Fruit fly (Drosophila melanogaster) whole organism, pupa: ENCODE results near the gene VhaM9.7-c.

Experiments
- CG10348 ChIP-seq: fragments of 200-800 bp; sonication (Bioruptor generic); IDR thresholded peaks from 2 replicates; pipeline ENCODE4 v1.3.6; 2022; ENCODE audit warnings: missing biosample characterization, missing genetic modification characterization
- CG12605 ChIP-seq: fragments of 200-800 bp; sonication (Bioruptor generic); IDR thresholded peaks from 2 replicates; pipeline ENCODE4 v1.3.6; 2022; ENCODE audit warnings: missing biosample characterization, missing genetic modification characterization
- CG13204 ChIP-seq: fragments of 200-800 bp; sonication (Bioruptor generic); optimal IDR thresholded peaks from 2 replicates; lab custom pipeline; 2018; ENCODE audit warnings: missing biosample characterization, mild to moderate bottlenecking, missing genetic modification characterization, moderate library complexity
- CG14655 ChIP-seq: fragments of 200-800 bp; sonication (Bioruptor generic); optimal IDR thresholded peaks from 3 replicates; lab custom pipeline; 2017; ENCODE audit warnings: mild to moderate bottlenecking, missing biosample characterization, missing genetic modification reagents, missing genetic modification characterization
- CG15710 ChIP-seq: fragments of 200-800 bp; sonication (Bioruptor generic); optimal IDR thresholded peaks from 2 replicates; lab custom pipeline; 2018; ENCODE audit warnings: missing biosample characterization, mild to moderate bottlenecking, missing genetic modification characterization, moderate library complexity
- CG17806 ChIP-seq: fragments of 200-800 bp; sonication (Bioruptor generic); optimal IDR thresholded peaks from 2 replicates; lab custom pipeline; 2018; ENCODE audit warnings: missing biosample characterization, mild to moderate bottlenecking, missing genetic modification characterization, moderate library complexity
- CG32121 ChIP-seq: fragments of 200-800 bp; sonication (Bioruptor generic); IDR thresholded peaks from 2 replicates; pipeline ENCODE4 v1.3.6; 2022; ENCODE audit warnings: missing biosample characterization, missing genetic modification characterization
- CG34367 ChIP-seq: fragments of 200-800 bp; sonication (Bioruptor generic); optimal IDR thresholded peaks from 2 replicates; lab custom pipeline; 2018; ENCODE audit warnings: missing biosample characterization, mild to moderate bottlenecking, missing genetic modification characterization
- CG4496 ChIP-seq: fragments of 200-800 bp; sonication (Bioruptor generic); IDR thresholded peaks from 3 replicates; pipeline ENCODE4 v1.3.6; 2022; ENCODE audit warnings: missing biosample characterization, missing genetic modification characterization
- CG8159 ChIP-seq: fragments of 200-800 bp; sonication (Bioruptor generic); optimal IDR thresholded peaks from 3 replicates; lab custom pipeline; 2018; ENCODE audit warnings: missing biosample characterization, mild to moderate bottlenecking, missing genetic modification characterization, moderate library complexity
- CG8301 ChIP-seq: fragments of 200-800 bp; sonication (Bioruptor generic); optimal IDR thresholded peaks from 2 replicates; lab custom pipeline; 2018; ENCODE audit warnings: missing biosample characterization, mild to moderate bottlenecking, missing genetic modification characterization
- CG9948 ChIP-seq: fragments of 200-800 bp; sonication (Bioruptor generic); optimal IDR thresholded peaks from 2 replicates; lab custom pipeline; 2018; ENCODE audit warnings: missing biosample characterization, mild to moderate bottlenecking, missing genetic modification characterization, moderate library complexity
- D1 ChIP-seq: fragments of 200-800 bp; sonication (Bioruptor generic); optimal IDR thresholded peaks from 2 replicates; lab custom pipeline; 2018; ENCODE audit warnings: missing biosample characterization, mild to moderate bottlenecking, missing genetic modification characterization, moderate library complexity
- EcR ChIP-seq: fragments of 200-800 bp; sonication (Bioruptor generic); optimal IDR thresholded peaks from 3 replicates; lab custom pipeline; 2019; ENCODE audit warnings: missing biosample characterization, missing genetic modification characterization, mild to moderate bottlenecking, moderate library complexity, missing genetic modification reagents
- Ets98B ChIP-seq: fragments of 200-800 bp; sonication (Bioruptor generic); IDR thresholded peaks from 2 replicates; pipeline ENCODE4 v1.3.6; 2022; ENCODE audit warnings: missing biosample characterization, missing genetic modification characterization
- Pif1A ChIP-seq: fragments of 200-800 bp; sonication (Bioruptor generic); optimal IDR thresholded peaks from 3 replicates; lab custom pipeline; 2016; ENCODE audit warnings: missing biosample characterization, missing genetic modification characterization
- Pif1B ChIP-seq: fragments of 200-800 bp; sonication (Bioruptor generic); optimal IDR thresholded peaks from 3 replicates; lab custom pipeline; 2016; ENCODE audit warnings: missing biosample characterization, missing genetic modification characterization
- Snoo ChIP-seq: fragments of 200-800 bp; sonication (Bioruptor generic); optimal IDR thresholded peaks from 3 replicates; lab custom pipeline; 2017; ENCODE audit warnings: missing biosample characterization, mild to moderate bottlenecking, missing genetic modification characterization, inconsistent platforms
- fd96Ca ChIP-seq: fragments of 200-800 bp; sonication (Bioruptor generic); IDR thresholded peaks from 3 replicates; pipeline ENCODE4 v1.3.6; 2022; ENCODE audit warnings: missing biosample characterization, missing genetic modification characterization
- gl ChIP-seq: fragments of 200-800 bp; sonication (Bioruptor generic); optimal IDR thresholded peaks from 2 replicates; lab custom pipeline; 2018; ENCODE audit warnings: missing biosample characterization, mild to moderate bottlenecking, missing genetic modification characterization
- rn ChIP-seq: fragments of 200-800 bp; sonication (Bioruptor generic); IDR thresholded peaks from 2 replicates; pipeline ENCODE4 v1.3.6; 2022; ENCODE audit warnings: missing biosample characterization, missing genetic modification characterization

VhaM9.7-c gene

dm6 chr3L:4186659-4187058 is at the start of gene VhaM9.7-c:
Gene VhaM9.7-c (minus strand): TSS chr3L:4186865.
- TF ChIP-seq D1 (tag; lab: Kevin White, UChicago) (peak; percentile 6), gl (no peak), CG10348 (GFP tag; lab: Robert Waterston, UW) (no peak), CG8301 (tag; lab: Kevin White, UChicago) (no peak), CG32121 (GFP tag; lab: Robert Waterston, UW) (no peak), fd96Ca (no peak), CG12605 (GFP tag; lab: Robert Waterston, UW) (no peak), rn (GFP tag; lab: Robert Waterston, UW) (0 out of 2 replicates have a peak, but pooled peaks have one; percentile 11), Pif1A (GFP tag; lab: Kevin White, UChicago) (no peak), CG34367 (no peak), CG15710 (peak; percentile 4), CG4496 (GFP tag; lab: Robert Waterston, UW) (no peak), CG8159 (tag; lab: Kevin White, UChicago) (peak; percentile 18), Snoo (tag; lab: Kevin White, UChicago) (no peak), CG14655 (GFP tag; lab: Kevin White, UChicago) (no peak), CG17806 (no peak), Pif1B (GFP tag; lab: Kevin White, UChicago) (no peak), Ets98B (no peak), CG9948 (tag; lab: Kevin White, UChicago) (no peak), EcR (GFP tag; lab: Kevin White, UChicago) (no peak), CG13204 (no peak)

DNA sequence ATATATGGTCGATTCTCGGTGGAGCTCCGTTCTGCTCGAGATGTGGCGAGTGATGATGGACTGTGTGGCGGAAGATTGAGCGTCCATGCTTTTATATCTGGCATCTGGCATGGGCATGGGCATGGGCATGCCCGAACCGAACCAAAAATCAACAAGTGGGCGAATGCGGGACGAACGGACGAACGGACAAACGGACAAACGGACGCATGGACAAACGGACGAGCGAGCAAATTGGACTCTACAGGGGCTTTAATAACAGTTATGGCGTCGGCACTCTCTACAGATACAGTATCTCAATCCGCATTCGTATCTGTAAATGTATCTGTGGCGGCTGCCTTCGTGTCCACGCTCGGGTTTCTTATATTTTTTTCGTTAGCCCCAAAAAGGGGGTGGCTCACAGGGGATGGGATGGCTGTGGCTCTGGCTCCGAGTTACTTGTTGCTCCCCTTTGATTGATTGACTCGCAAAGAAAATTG is 49.5 kb upstream of the VhaM9.7-c start, which contains the start of gene ImpL2:
Gene ImpL2 (minus strand): TSS at position 51 of the 476 bp plus-strand sequence.
- TF ChIP-seq Pif1B (GFP tag; lab: Kevin White, UChicago) (no peak), Ets98B (no peak), CG17806 (no peak), CG32121 (GFP tag; lab: Robert Waterston, UW) (no peak), fd96Ca (no peak), CG8301 (tag; lab: Kevin White, UChicago) (no peak), rn (GFP tag; lab: Robert Waterston, UW) (no peak), Pif1A (GFP tag; lab: Kevin White, UChicago) (no peak), CG9948 (tag; lab: Kevin White, UChicago) (no peak), EcR (GFP tag; lab: Kevin White, UChicago) (no peak), CG12605 (GFP tag; lab: Robert Waterston, UW) (no peak), D1 (tag; lab: Kevin White, UChicago) (no peak), CG4496 (GFP tag; lab: Robert Waterston, UW) (no peak), CG8159 (tag; lab: Kevin White, UChicago) (no peak), gl (no peak), CG14655 (GFP tag; lab: Kevin White, UChicago) (no peak), CG15710 (no peak), CG10348 (GFP tag; lab: Robert Waterston, UW) (no peak)

- no peak for TF ChIP-seq CG4496 (GFP tag; lab: Robert Waterston, UW)
- no peak for TF ChIP-seq CG15710
- TF ChIP-seq CG12605 (GFP tag; lab: Robert Waterston, UW): no peak
- no peak for TF ChIP-seq Ets98B
- no peak for TF ChIP-seq Snoo (tag; lab: Kevin White, UChicago)
- no peak for TF ChIP-seq CG10348 (GFP tag; lab: Robert Waterston, UW)
- no peak for TF ChIP-seq CG17806
- no peak for TF ChIP-seq Pif1B (GFP tag; lab: Kevin White, UChicago)
- no peak for TF ChIP-seq D1 (tag; lab: Kevin White, UChicago)
- TF ChIP-seq CG14655 (GFP tag; lab: Kevin White, UChicago): no peak
- TF ChIP-seq CG9948 (tag; lab: Kevin White, UChicago): no peak
- no peak for TF ChIP-seq EcR (GFP tag; lab: Kevin White, UChicago)
- TF ChIP-seq fd96Ca: no peak
- TF ChIP-seq CG13204: no peak
- no peak for TF ChIP-seq CG34367
- no peak for TF ChIP-seq CG8301 (tag; lab: Kevin White, UChicago)
- no peak for TF ChIP-seq CG8159 (tag; lab: Kevin White, UChicago)
- no peak for TF ChIP-seq gl
- TF ChIP-seq, all 21 proteins: peak for 0
These were observed 47.1 kb upstream of the VhaM9.7-c start for dm6 chr3L:4233603-4234277.

DNA sequence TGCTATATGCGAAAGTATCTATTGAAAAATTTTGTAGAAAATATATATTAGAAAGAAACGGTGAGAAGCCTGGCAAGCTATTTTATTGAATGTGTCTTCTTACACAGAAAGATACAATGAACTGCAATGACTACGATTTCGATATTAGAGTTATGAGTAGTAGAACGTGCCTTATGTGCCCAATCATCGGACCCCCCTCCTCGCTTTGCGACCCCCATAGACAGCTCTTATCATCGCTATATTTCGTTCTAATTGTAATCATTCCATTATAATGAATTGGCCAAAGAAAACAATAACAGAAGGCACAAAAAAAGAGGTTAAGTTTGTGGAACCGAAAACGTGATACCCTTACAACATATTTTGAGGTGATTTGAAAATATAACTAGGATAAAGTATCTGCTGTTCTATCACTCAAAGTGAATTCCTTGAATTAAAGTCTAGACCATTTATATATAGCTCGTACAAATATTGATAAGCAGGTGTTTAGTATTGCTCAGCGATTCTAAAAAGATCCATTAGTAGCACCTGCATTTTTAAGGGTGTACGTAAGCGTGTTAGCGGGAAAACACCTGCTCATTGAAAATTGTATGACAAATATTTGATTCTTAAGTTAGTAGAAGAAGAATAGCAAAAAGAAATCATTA is 46.2 kb upstream of the VhaM9.7-c start:
- TF ChIP-seq CG15710: no peak
- no peak for TF ChIP-seq CG13204
- TF ChIP-seq CG14655 (GFP tag; lab: Kevin White, UChicago): peak; percentile 5

dm6 chr3L:4232227-4232626 is 45.6 kb upstream of the VhaM9.7-c start:
- TF ChIP-seq CG8301 (tag; lab: Kevin White, UChicago) (no peak), CG9948 (tag; lab: Kevin White, UChicago) (no peak), gl (no peak), D1 (tag; lab: Kevin White, UChicago) (no peak)
